Fruit fly (Drosophila melanogaster) whole organism, adult: Measurements from ENCODE around the gene dah.

Source experiments
- CG33017 ChIP-seq: fragments of 200-800 bp; sonication (Bioruptor generic); optimal IDR thresholded peaks from 2 replicates; lab custom pipeline; 2018; ENCODE audit warnings: missing biosample characterization, mild to moderate bottlenecking, missing genetic modification characterization, moderate library complexity
- bab1 ChIP-seq: fragments of 200-800 bp; sonication (Bioruptor generic); optimal IDR thresholded peaks from 3 replicates; lab custom pipeline; 2019; ENCODE audit warnings: missing biosample characterization, mild to moderate bottlenecking, missing genetic modification characterization, moderate library complexity
- cnc ChIP-seq, 2 experiments: fragments of >200 bp; optimal IDR thresholded peaks; 2 replicates each; lab custom pipeline; 2017

DNA sequence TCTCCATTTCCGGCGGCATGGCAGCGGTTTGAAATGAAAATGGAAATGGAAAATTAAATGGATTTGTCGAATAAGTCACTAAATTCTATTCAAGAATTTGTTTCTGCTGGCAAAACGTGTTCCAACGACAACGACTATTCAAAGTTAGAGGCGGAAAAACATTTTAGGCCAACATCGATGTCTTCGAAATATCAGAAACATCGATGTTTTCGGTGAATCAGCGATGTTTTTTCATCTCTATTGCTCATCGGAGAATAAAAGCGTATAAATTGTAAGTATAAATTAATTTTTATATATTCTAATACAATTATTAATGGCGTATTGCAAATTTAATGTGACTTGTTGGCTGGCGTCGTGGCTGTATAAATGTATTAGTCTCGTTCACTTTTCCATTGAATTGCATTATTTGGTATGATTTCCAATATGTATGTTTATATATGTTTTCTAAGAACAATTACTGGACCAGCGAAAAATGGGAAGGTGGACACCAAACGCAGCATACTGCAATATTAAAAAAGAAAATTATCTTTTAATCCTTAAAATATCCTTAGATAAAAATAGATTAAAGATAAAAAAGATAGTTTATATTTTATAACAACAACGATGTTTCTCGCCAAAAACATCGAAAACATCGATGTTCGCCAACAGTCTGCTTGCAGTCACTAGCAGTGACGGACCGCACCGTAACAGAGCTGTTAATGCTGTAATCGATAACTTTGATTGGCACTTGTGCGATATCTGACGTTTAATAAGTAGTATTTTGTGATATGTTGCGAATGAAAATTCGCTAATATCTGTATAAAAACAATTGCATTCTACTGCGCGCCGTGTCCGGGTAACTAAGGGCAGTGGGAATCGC, 16.6 kb downstream of the dah start, which contains the start of the genes CG12608 and Prp5:
- no peak for TF ChIP-seq cnc (optimal IDR thresholded peaks at IDR 0.05; lab: Kevin White, UChicago)
- TF ChIP-seq bab1 (GFP tag; lab: Kevin White, UChicago), result no peak
- TF ChIP-seq CG33017 (tag; lab: Kevin White, UChicago), result no peak
